Fruit fly (Drosophila melanogaster): ENCODE measurements around the gene Marcal1.

Gene Marcal1

dm6 chr2L:4976988-4977551 lies 21.8 kb downstream of the Marcal1 start, which contains the start of the genes Gmd and CG3792 (continued):
- TF ChIP-seq Med (GFP tag) (peak; percentile 98), Dip3 (GFP tag; optimal IDR thresholded peaks at IDR 0.05) (peak; percentile 92), Optix (GFP tag; IDR thresholded peaks at IDR 0.05) (peak; percentile 81), HmgZ (tag; optimal IDR thresholded peaks at IDR 0.05) (peak; percentile 96), Ets65A (GFP tag) (peak; percentile 99), CG11560 (tag; IDR thresholded peaks at IDR 0.05) (peak; percentile 92), CG17186 (GFP tag; optimal IDR thresholded peaks at IDR 0.05) (peak; percentile 63), CG18764 (GFP tag; optimal IDR thresholded peaks at IDR 0.05) (peak; percentile 96), CG4360 (GFP tag; IDR thresholded peaks at IDR 0.05) (peak; percentile 70), CG11696 (GFP tag; IDR thresholded peaks at IDR 0.05) (peak; percentile 89), D (optimal IDR thresholded peaks at IDR 0.05) (no peak), D (GFP tag; optimal IDR thresholded peaks at IDR 0.05) (peak; percentile 90), Aef1 (GFP tag; IDR thresholded peaks at IDR 0.05) (peak; percentile 95), Deaf1 (tag; optimal IDR thresholded peaks at IDR 0.05) (no peak), Fer1 (GFP tag; optimal IDR thresholded peaks at IDR 0.05) (peak; percentile 96), Blimp-1 (GFP tag; optimal IDR thresholded peaks at IDR 0.05) (peak; percentile 91), da (GFP tag; optimal IDR thresholded peaks at IDR 0.05) (peak; percentile 69), YL-1 (GFP tag; optimal IDR thresholded peaks at IDR 0.05) (peak; percentile 82), Gsc (GFP tag; IDR thresholded peaks at IDR 0.05) (peak; percentile 87), CG18011 (GFP tag; optimal IDR thresholded peaks at IDR 0.05) (peak; percentile 84), lab (GFP tag; optimal IDR thresholded peaks at IDR 0.05) (peak; percentile 97), chm (GFP tag; IDR thresholded peaks at IDR 0.05) (peak; percentile 91), nmo (GFP tag; optimal IDR thresholded peaks at IDR 0.05) (peak; percentile 97), chn (GFP tag; optimal IDR thresholded peaks at IDR 0.05) (peak; percentile 96), vfl (GFP tag; optimal IDR thresholded peaks at IDR 0.05) (peak; percentile 93), CG11504 (tag; optimal IDR thresholded peaks at IDR 0.05) (peak; percentile 94), sc (optimal IDR thresholded peaks at IDR 0.05) (no peak), sc (GFP tag; optimal IDR thresholded peaks at IDR 0.05) (peak; percentile 82), CG17612 (GFP tag; IDR thresholded peaks at IDR 0.05) (peak; percentile 91), CG8478 (optimal IDR thresholded peaks at IDR 0.05) (no peak), Sox100B (GFP tag; optimal IDR thresholded peaks at IDR 0.05) (no peak), CG13894 (tag; optimal IDR thresholded peaks at IDR 0.05) (peak; percentile 95), HLH4C (GFP tag; IDR thresholded peaks at IDR 0.05; ENCODE audit: partially characterized antibody) (peak; percentile 84), CG13287 (GFP tag; IDR thresholded peaks at IDR 0.05; ENCODE audit: partially characterized antibody) (peak; percentile 92), CG3407 (GFP tag; optimal IDR thresholded peaks at IDR 0.05) (peak; percentile 78), Hey (tag; optimal IDR thresholded peaks at IDR 0.05) (no peak), pros (GFP tag; optimal IDR thresholded peaks at IDR 0.05) (peak; percentile 64), dan (GFP tag; IDR thresholded peaks at IDR 0.05) (peak; percentile 85), kni (GFP tag; optimal IDR thresholded peaks at IDR 0.05) (peak; percentile 77), ap (GFP tag; IDR thresholded peaks at IDR 0.05) (peak; percentile 95), bab2 (GFP tag; optimal IDR thresholded peaks at IDR 0.05) (peak; percentile 91), CG12236 (GFP tag; optimal IDR thresholded peaks at IDR 0.05) (peak; percentile 82), CG2712 (tag; optimal IDR thresholded peaks at IDR 0.05) (peak; percentile 97), tup (GFP tag; optimal IDR thresholded peaks at IDR 0.05) (peak; percentile 78), Hsf (GFP tag; optimal IDR thresholded peaks at IDR 0.05) (peak; percentile 97), cwo (GFP tag; optimal IDR thresholded peaks at IDR 0.05) (peak; percentile 93), eve (GFP tag; optimal IDR thresholded peaks at IDR 0.05) (peak in 1 of 2 experiments; percentile 67), danr (GFP tag; IDR thresholded peaks at IDR 0.05) (peak; percentile 93), CG10565 (GFP tag; optimal IDR thresholded peaks at IDR 0.05) (peak; percentile 86), CG15601 (tag; optimal IDR thresholded peaks at IDR 0.05) (peak; percentile 92), CG14860 (GFP tag; IDR thresholded peaks at IDR 0.05; ENCODE audit: partially characterized antibody) (peak; percentile 92)

Data from whole organism, embryonic.